Worm (Caenorhabditis elegans): ENCODE measurements around the gene his-63.

his-63 gene

DNA sequence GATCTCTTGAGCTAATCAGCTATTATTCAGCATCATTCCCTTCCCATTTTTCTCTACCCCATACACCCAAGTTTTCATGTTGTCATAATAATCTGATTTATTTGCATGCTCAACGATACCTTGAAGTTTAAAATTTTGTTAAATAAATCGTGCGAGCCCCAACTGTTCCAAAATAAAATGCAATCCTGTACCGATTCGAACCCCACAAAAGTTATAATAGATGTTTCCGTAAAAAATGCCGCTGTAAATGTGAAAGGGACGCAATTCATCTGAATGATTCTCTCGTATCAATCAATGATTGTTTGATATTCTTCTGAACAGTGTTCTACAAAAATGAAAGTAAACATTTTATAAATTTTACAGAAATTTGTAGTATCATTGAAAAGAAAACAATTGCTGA is 29.2 kb downstream of the his-63 start (continued):
- no peak for TF ChIP-seq daf-12 (tag; optimal IDR thresholded peaks at IDR 0.05)
- no peak for TF ChIP-seq dmd-9 (GFP tag; IDR thresholded peaks at IDR 0.05)
- no peak for TF ChIP-seq ceh-28 (tag; optimal IDR thresholded peaks at IDR 0.05)
- no peak for TF ChIP-seq lin-39 (tag; optimal IDR thresholded peaks at IDR 0.05)
- TF ChIP-seq unc-62 (GFP tag; optimal IDR thresholded peaks at IDR 0.05 in 1 of 2): no peak
- no peak for TF ChIP-seq unc-62 (tag; optimal IDR thresholded peaks at IDR 0.05)
- no peak for TF ChIP-seq set-16 (GFP tag; IDR thresholded peaks at IDR 0.05)
- peak; percentile 84 for TF ChIP-seq F49E8.2 (tag; optimal IDR thresholded peaks at IDR 0.05; ENCODE audit: borderline replicate concordance)

DNA sequence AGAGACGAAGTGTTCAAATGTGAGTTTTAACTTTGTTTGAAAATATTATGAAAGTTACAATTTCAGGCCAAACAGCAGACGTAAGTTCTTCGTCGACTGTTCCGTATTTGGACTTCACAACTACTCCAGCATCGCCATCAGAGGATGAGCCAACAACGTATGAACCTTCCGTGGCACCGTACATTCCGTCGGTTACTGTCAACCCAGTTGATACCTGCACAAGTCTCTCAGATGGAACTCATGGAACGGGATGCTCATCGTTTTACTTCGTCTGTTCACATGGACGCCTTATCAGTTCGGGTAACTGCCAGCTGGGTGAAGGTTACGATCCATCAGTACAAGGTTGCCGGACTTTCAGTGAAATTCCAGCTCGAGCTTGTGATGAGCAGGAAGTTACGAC is 30.9 kb downstream of the his-63 start:
- TF ChIP-seq D1046.2 (GFP tag; IDR thresholded peaks at IDR 0.05): no peak
- no peak for TF ChIP-seq jun-1 (tag; optimal IDR thresholded peaks at IDR 0.05)
- TF ChIP-seq lim-7 (GFP tag; IDR thresholded peaks at IDR 0.05): no peak
- no peak for TF ChIP-seq nhr-111 (GFP tag; optimal IDR thresholded peaks at IDR 0.05)
- TF ChIP-seq dmd-8 (GFP tag; IDR thresholded peaks at IDR 0.05): no peak
- TF ChIP-seq aha-1 (tag): peak; percentile 93
- TF ChIP-seq lin-39 (tag; optimal IDR thresholded peaks at IDR 0.05): no peak
- TF ChIP-seq ZK546.5 (tag; optimal IDR thresholded peaks at IDR 0.05): no peak

DNA sequence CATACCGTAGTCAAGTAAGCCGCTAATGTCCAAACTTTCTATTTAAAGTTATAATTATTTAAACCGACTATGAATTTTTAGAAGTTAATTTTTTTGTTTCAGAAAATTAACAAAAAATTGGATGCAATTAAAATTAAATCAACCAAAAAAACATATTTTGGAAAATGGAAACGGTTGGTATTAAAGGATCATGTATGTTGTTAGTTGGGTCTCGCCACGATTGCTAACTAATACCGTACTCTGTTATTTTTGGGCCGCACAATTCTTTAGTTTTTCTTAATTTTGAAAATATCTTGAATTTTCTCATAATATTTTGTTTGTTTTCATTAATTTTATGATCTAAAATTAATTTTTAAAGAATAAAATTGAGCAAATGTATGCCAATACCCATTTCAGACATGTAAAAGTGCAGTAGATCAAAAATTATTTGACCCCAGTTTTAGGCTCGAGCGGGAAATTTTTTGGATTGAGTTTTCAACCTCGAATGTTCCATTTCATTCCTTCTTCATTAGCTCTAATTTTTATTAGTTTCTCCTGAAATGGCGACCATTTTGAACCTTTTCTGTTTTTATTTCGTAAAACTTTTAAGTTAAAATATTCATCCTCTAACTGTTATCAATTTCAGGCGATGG is 34.2 kb downstream of the his-63 start, which contains the start of gene cbd-1:
Gene cbd-1 (plus strand): TSS at position 626 of the 632 bp plus-strand sequence.
- TF ChIP-seq F49E8.2 (tag; optimal IDR thresholded peaks at IDR 0.05; ENCODE audit: borderline replicate concordance) (no peak), mdl-1 (tag; optimal IDR thresholded peaks at IDR 0.05) (no peak), lin-38 (GFP tag; IDR thresholded peaks at IDR 0.05) (peak; percentile 19; the same call in 1 of the 2 replicates), ama-1 (optimal IDR thresholded peaks at IDR 0.05) (no peak), spr-1 (tag; optimal IDR thresholded peaks at IDR 0.05) (no peak), lin-13 (GFP tag; optimal IDR thresholded peaks at IDR 0.05) (no peak), F44E2.7 (GFP tag; IDR thresholded peaks at IDR 0.05) (no peak), T26A8.4 (GFP tag; IDR thresholded peaks at IDR 0.05) (no peak), lsy-2 (tag; optimal IDR thresholded peaks at IDR 0.05) (no peak)

DNA sequence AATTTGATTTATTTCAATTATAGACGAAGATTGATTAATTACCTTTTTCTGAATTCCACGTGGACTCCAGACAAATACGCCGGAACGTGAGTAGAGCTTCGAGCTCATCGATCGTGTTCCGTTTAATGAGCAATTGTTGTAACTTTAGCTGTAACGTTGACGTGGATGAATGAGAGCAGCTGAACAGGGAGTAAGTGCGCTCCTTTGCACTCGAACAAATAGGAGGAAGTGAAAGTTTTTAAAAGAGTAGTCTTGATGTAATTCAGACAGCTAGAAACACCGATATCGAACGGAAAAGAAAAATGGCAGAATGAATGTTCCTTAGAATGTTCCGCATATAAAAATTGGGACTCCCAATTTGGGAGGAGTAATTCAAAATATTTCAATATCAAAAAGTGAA is 35.0 kb downstream of the his-63 start, which contains the start of gene sec-31:
Gene sec-31 (minus strand): TSS at position 148 of the 400 bp plus-strand sequence.
- TF ChIP-seq pha-4 (GFP tag; IDR thresholded peaks at IDR 0.05): no peak
- TF ChIP-seq pha-4 (tag; optimal IDR thresholded peaks at IDR 0.05): no peak
- peak in 1 of 2 experiments; percentile 26 for TF ChIP-seq lsy-2 (tag; optimal IDR thresholded peaks at IDR 0.05)
- TF ChIP-seq ceh-44 (GFP tag; IDR thresholded peaks at IDR 0.05): no peak
- peak in 1 of 2 experiments; percentile 18 for TF ChIP-seq unc-62 (GFP tag; optimal IDR thresholded peaks at IDR 0.05 in 1 of 2)
- TF ChIP-seq unc-62 (tag; optimal IDR thresholded peaks at IDR 0.05): no peak
- no peak for TF ChIP-seq snpc-1.2 (GFP tag; IDR thresholded peaks at IDR 0.05)
- TF ChIP-seq hmg-1.1 (GFP tag; IDR thresholded peaks at IDR 0.05): no peak
- TF ChIP-seq egl-43 (GFP tag; IDR thresholded peaks at IDR 0.05): no peak
- TF ChIP-seq dpl-1 (GFP tag; optimal IDR thresholded peaks at IDR 0.05): peak; percentile 42
- TF ChIP-seq ces-1 (GFP tag; optimal IDR thresholded peaks at IDR 0.05): no peak
- no peak for TF ChIP-seq ceh-62 (tag; optimal IDR thresholded peaks at IDR 0.05)
- TF ChIP-seq dmd-9 (GFP tag; IDR thresholded peaks at IDR 0.05): no peak
- no peak for TF ChIP-seq fos-1 (tag; optimal IDR thresholded peaks at IDR 0.05)
- no peak for TF ChIP-seq zip-11 (GFP tag; IDR thresholded peaks at IDR 0.05)
- TF ChIP-seq spr-1 (tag; optimal IDR thresholded peaks at IDR 0.05): no peak
- TF ChIP-seq saeg-2 (GFP tag; IDR thresholded peaks at IDR 0.05): no peak
- TF ChIP-seq unc-130 (GFP tag; optimal IDR thresholded peaks at IDR 0.05): no peak
- TF ChIP-seq lin-13 (GFP tag; optimal IDR thresholded peaks at IDR 0.05): no peak
- no peak for TF ChIP-seq madf-9 (GFP tag; conservative IDR thresholded peaks at IDR 0.05)
- no peak for TF ChIP-seq F26F4.8 (GFP tag; conservative IDR thresholded peaks at IDR 0.05)
- no peak for TF ChIP-seq nhr-102 (tag; optimal IDR thresholded peaks at IDR 0.05)
- TF ChIP-seq ztf-11 (tag; optimal IDR thresholded peaks at IDR 0.05): no peak
- no peak for TF ChIP-seq lin-29 (GFP tag; IDR thresholded peaks at IDR 0.05)
- TF ChIP-seq nhr-111 (GFP tag; optimal IDR thresholded peaks at IDR 0.05): no peak
- no peak for TF ChIP-seq madf-5 (GFP tag; IDR thresholded peaks at IDR 0.05)
- TF ChIP-seq lim-7 (GFP tag; IDR thresholded peaks at IDR 0.05): no peak
- no peak for TF ChIP-seq zip-2 (tag; optimal IDR thresholded peaks at IDR 0.05)
- no peak for TF ChIP-seq ZK337.2 (GFP tag; IDR thresholded peaks at IDR 0.05)
- no peak for TF ChIP-seq T20F7.1 (GFP tag; optimal IDR thresholded peaks at IDR 0.05)
- peak; percentile 51 for TF ChIP-seq lin-38 (GFP tag; IDR thresholded peaks at IDR 0.05)
- no peak for TF ChIP-seq nhr-76 (tag; optimal IDR thresholded peaks at IDR 0.05)

Measured in whole organism, L4 larva.